Worm (Caenorhabditis elegans) whole organism, L2 larva: ENCODE measurements around the gene C23H3.5.

ENCODE experiments used
- C34F6.9 ChIP-seq: fragments of 150-350 bp; optimal IDR thresholded peaks from 2 replicates; lab custom pipeline; 2014; ENCODE audit warnings: missing biosample characterization, missing genetic modification characterization
- aly-2 ChIP-seq: fragments of 150-350 bp; optimal IDR thresholded peaks from 2 replicates; lab custom pipeline; 2014; ENCODE audit warnings: missing biosample characterization, missing genetic modification characterization
- blmp-1 ChIP-seq: sonication (generic microtip); optimal IDR thresholded peaks from 2 replicates; lab custom pipeline; 2017; ENCODE audit warnings: missing genetic modification characterization, mild to moderate bottlenecking, missing compliant biosample characterization, antibody characterized with exemption, moderate library complexity; ENCODE audit not compliant: insufficient read depth
- ceh-16 ChIP-seq: fragments of 150-350 bp; optimal IDR thresholded peaks from 2 replicates; lab custom pipeline; 2014; ENCODE audit warnings: missing biosample characterization, missing genetic modification characterization
- crh-2 ChIP-seq: sonication (generic microtip); optimal IDR thresholded peaks from 2 replicates; lab custom pipeline; 2017; ENCODE audit warnings: missing biosample characterization, missing genetic modification characterization
- dmd-4 ChIP-seq: sonication (generic microtip); optimal IDR thresholded peaks from 2 replicates; lab custom pipeline; 2017; ENCODE audit warnings: missing biosample characterization, missing genetic modification characterization
- egl-27 ChIP-seq: sonication (generic microtip); optimal IDR thresholded peaks from 3 replicates; lab custom pipeline; 2017; ENCODE audit warnings: missing biosample characterization, missing genetic modification reagents, missing genetic modification characterization
- elt-1 ChIP-seq: fragments of 150-350 bp; optimal IDR thresholded peaks from 2 replicates; lab custom pipeline; 2014; ENCODE audit warnings: missing biosample characterization, missing genetic modification characterization
- elt-3 ChIP-seq: sonication (generic microtip); optimal IDR thresholded peaks from 2 replicates; lab custom pipeline; 2017; ENCODE audit warnings: missing biosample characterization, missing genetic modification characterization
- fos-1 ChIP-seq: fragments of 150-350 bp; optimal IDR thresholded peaks from 2 replicates; lab custom pipeline; 2014; ENCODE audit warnings: missing biosample characterization, missing genetic modification characterization
- gmeb-1 ChIP-seq: fragments of 150-350 bp; optimal IDR thresholded peaks from 2 replicates; lab custom pipeline; 2014; ENCODE audit warnings: missing biosample characterization, missing genetic modification characterization
- lin-11 ChIP-seq: fragments of 150-350 bp; sonication (generic microtip); optimal IDR thresholded peaks from 2 replicates; lab custom pipeline; 2014; ENCODE audit warnings: missing biosample characterization, missing genetic modification characterization, inconsistent platforms, mixed read lengths
- lin-13 ChIP-seq: fragments of 150-350 bp; optimal IDR thresholded peaks from 2 replicates; lab custom pipeline; 2014; ENCODE audit warnings: missing biosample characterization, missing genetic modification reagents, missing genetic modification characterization
- lin-39 ChIP-seq: fragments of 150-350 bp; optimal IDR thresholded peaks from 2 replicates; lab custom pipeline; 2014; ENCODE audit warnings: missing biosample characterization, missing genetic modification reagents, missing genetic modification characterization
- lsy-2 ChIP-seq, 2 experiments: fragments of 150-350 bp in 1 of 2; sonication (generic microtip) in 1 of 2; optimal IDR thresholded peaks; 2 replicates each; lab custom pipeline; 2014 to 2017; ENCODE audit warnings: missing biosample characterization in 2 of 2, missing genetic modification characterization in 2 of 2
- mab-5 ChIP-seq: fragments of 150-350 bp; optimal IDR thresholded peaks from 2 replicates; lab custom pipeline; 2014; ENCODE audit warnings: missing biosample characterization, missing genetic modification characterization
- mbf-1 ChIP-seq: sonication (generic microtip); optimal IDR thresholded peaks from 2 replicates; lab custom pipeline; 2017; ENCODE audit warnings: missing biosample characterization, missing genetic modification characterization
- nhr-10 ChIP-seq: sonication (generic microtip); optimal IDR thresholded peaks from 2 replicates; lab custom pipeline; 2017; ENCODE audit warnings: missing biosample characterization, missing genetic modification characterization
- nhr-129 ChIP-seq: fragments of 150-350 bp; optimal IDR thresholded peaks from 2 replicates; lab custom pipeline; 2014; ENCODE audit warnings: missing biosample characterization, missing genetic modification characterization
- nhr-237 ChIP-seq: fragments of 150-350 bp; optimal IDR thresholded peaks from 2 replicates; lab custom pipeline; 2014; ENCODE audit warnings: missing biosample characterization, missing genetic modification characterization
- nhr-25 ChIP-seq: fragments of 150-350 bp; sonication (generic microtip); optimal IDR thresholded peaks from 3 replicates; lab custom pipeline; 2014; ENCODE audit warnings: missing biosample characterization, missing genetic modification characterization
- nhr-6 ChIP-seq: fragments of 150-350 bp; optimal IDR thresholded peaks from 2 replicates; lab custom pipeline; 2014; ENCODE audit warnings: missing biosample characterization, missing genetic modification characterization
- peb-1 ChIP-seq: fragments of 150-350 bp; optimal IDR thresholded peaks from 2 replicates; lab custom pipeline; 2014; ENCODE audit warnings: missing biosample characterization, missing genetic modification characterization
- sem-4 ChIP-seq: fragments of 150-350 bp; optimal IDR thresholded peaks from 2 replicates; lab custom pipeline; 2014; ENCODE audit warnings: missing biosample characterization, missing genetic modification reagents, missing genetic modification characterization
- skn-1 ChIP-seq: sonication (generic microtip); optimal IDR thresholded peaks from 2 replicates; lab custom pipeline; 2017; ENCODE audit warnings: missing biosample characterization, missing genetic modification characterization
- sma-3 ChIP-seq: sonication (generic microtip); optimal IDR thresholded peaks from 2 replicates; lab custom pipeline; 2016; ENCODE audit warnings: missing genetic modification reagents, missing genetic modification characterization, missing compliant biosample characterization
- sma-9 ChIP-seq, 2 experiments: fragments of 150-350 bp in 1 of 2; sonication (generic microtip) in 1 of 2; optimal IDR thresholded peaks; 2 replicates each; lab custom pipeline; 2014 to 2016; ENCODE audit warnings: missing genetic modification characterization in 2 of 2, mild to moderate bottlenecking in 1 of 2, missing biosample characterization in 1 of 2, missing compliant biosample characterization in 1 of 2, missing genetic modification reagents in 1 of 2, moderate library complexity in 1 of 2
- snpc-4 ChIP-seq: fragments of 150-350 bp; optimal IDR thresholded peaks from 2 replicates; lab custom pipeline; 2014; ENCODE audit warnings: missing biosample characterization, missing genetic modification characterization
- unc-39 ChIP-seq: fragments of 150-350 bp; optimal IDR thresholded peaks from 2 replicates; lab custom pipeline; 2014; ENCODE audit warnings: missing biosample characterization, missing genetic modification characterization
- unc-55 ChIP-seq: fragments of 150-350 bp; sonication (generic microtip); optimal IDR thresholded peaks from 3 replicates; lab custom pipeline; 2014; ENCODE audit warnings: missing biosample characterization, missing genetic modification reagents, missing genetic modification characterization
- unc-62 ChIP-seq: fragments of 150-350 bp; optimal IDR thresholded peaks from 2 replicates; lab custom pipeline; 2014; ENCODE audit warnings: missing biosample characterization, missing genetic modification reagents, missing genetic modification characterization
- ztf-1 ChIP-seq: fragments of 200-800 bp; sonication (Bioruptor generic); conservative IDR thresholded peaks from 2 replicates; pipeline ENCODE4 v1.3.6; 2022; ENCODE audit warnings: missing genetic modification characterization, missing compliant biosample characterization
- ztf-4 ChIP-seq: fragments of 150-350 bp; optimal IDR thresholded peaks from 2 replicates; lab custom pipeline; 2014; ENCODE audit warnings: missing biosample characterization, missing genetic modification characterization

The C23H3.5 gene

ce11 chrII:24559-24998 lies 22.8 kb upstream of the C23H3.5 start, which contains the start of gene enee-1 (continued):
- no peak for TF ChIP-seq unc-62 (GFP tag; lab: Kevin White, UChicago)
- peak; percentile 83 to 93 for TF ChIP-seq lsy-2 (tag; optimal IDR thresholded peaks at IDR 0.05; lab: Kevin White, UChicago)
- TF ChIP-seq ztf-1: no peak
- TF ChIP-seq unc-55: peak; percentile 97

DNA sequence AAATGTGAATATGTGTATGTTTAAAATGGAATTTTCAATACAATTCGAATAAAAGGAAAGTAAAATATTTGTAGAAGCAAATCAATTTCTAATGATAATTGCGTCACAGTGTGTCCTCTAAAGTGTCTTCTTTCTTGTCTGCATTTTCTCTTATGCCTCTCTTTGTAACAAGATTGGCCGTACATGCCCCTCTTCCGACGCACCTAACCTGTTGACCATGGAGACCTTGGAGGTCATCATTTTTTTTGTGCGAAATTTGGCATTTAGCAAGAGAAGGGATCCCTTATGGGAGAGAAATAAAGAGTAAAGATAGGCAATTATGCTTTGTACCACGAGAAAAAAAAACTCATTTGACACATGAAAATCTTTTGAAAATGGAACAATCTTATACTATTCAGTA lies 19.1 kb upstream of the C23H3.5 start, which contains the start of gene F23F1.4:
TSS of gene F23F1.4 (minus strand) at position 141 of the 400 bp plus-strand sequence.
- TF ChIP-seq skn-1 (tag; lab: Kevin White, UChicago): no peak
- no peak for TF ChIP-seq peb-1 (tag; lab: Kevin White, UChicago)
- TF ChIP-seq nhr-6 (tag; lab: Kevin White, UChicago): peak; percentile 85
- peak; percentile 53 for TF ChIP-seq nhr-25 (tag; lab: Kevin White, UChicago)
- no peak for TF ChIP-seq unc-55

DNA sequence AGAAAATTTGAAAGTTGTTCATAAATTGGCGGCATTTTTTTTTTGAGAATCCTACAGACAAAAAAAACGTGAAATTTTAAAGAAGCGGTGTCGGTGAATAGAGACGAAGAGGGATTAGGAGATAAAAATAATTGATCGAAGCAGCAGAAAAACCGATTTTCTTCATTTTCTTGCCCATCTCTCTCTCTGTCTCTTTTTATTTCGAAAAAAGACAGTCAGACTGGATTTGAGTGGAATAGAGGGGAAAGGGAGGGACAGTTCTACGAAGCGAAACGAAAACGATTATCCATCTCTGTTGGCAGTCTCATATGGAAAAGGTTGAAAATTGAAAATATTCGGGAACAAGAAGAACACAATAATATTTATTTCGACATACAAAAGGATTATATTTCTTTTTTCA lies 17.8 kb upstream of the C23H3.5 start:
- TF ChIP-seq nhr-6 (tag; lab: Kevin White, UChicago) (peak; percentile 91), ztf-1 (no peak)
- TF ChIP-seq, all 48 proteins: peak for 1

ce11 chrII:31521-31920 lies 15.9 kb upstream of the C23H3.5 start, which contains the start of the genes F23F1.5 and fbxc-54:
TSS of gene F23F1.5 (minus strand) at chrII:31584.
TSS of gene fbxc-54 (plus strand) at chrII:31719.
- TF ChIP-seq unc-39: no peak
- no peak for TF ChIP-seq mab-5
- TF ChIP-seq C34F6.9 (tag; lab: Kevin White, UChicago): peak; percentile 49
- peak; percentile 19 for TF ChIP-seq nhr-129 (tag; lab: Kevin White, UChicago)
- TF ChIP-seq nhr-6 (tag; lab: Kevin White, UChicago): peak; percentile 88
- TF ChIP-seq nhr-10: no peak
- no peak for TF ChIP-seq elt-3 (tag; lab: Kevin White, UChicago)
- peak; percentile 15 for TF ChIP-seq crh-2 (tag; lab: Kevin White, UChicago)
- TF ChIP-seq lsy-2 (tag; optimal IDR thresholded peaks at IDR 0.05; lab: Kevin White, UChicago): peak in 1 of 2 experiments; percentile 54
- TF ChIP-seq aly-2: no peak
- TF ChIP-seq unc-55: peak; percentile 80

- no peak for TF ChIP-seq ztf-4
- TF ChIP-seq nhr-129 (tag; lab: Kevin White, UChicago): no peak
- TF ChIP-seq sem-4: no peak
- TF ChIP-seq nhr-25 (tag; lab: Kevin White, UChicago): no peak
- TF ChIP-seq blmp-1 (tag; lab: Kevin White, UChicago): no peak
- no peak for TF ChIP-seq egl-27
- TF ChIP-seq lin-11: no peak
- TF ChIP-seq mab-5: no peak
- no peak for TF ChIP-seq sma-9 (GFP tag; optimal IDR thresholded peaks at IDR 0.05; lab: Kevin White, UChicago)
- TF ChIP-seq sma-9 (tag; optimal IDR thresholded peaks at IDR 0.05; lab: Kevin White, UChicago): no peak
These were observed 13.5 kb upstream of the C23H3.5 start, which contains the start of gene F23F1.2 for ce11 chrII:33904-34303. TSS of gene F23F1.2 (plus strand) at chrII:34204.

DNA sequence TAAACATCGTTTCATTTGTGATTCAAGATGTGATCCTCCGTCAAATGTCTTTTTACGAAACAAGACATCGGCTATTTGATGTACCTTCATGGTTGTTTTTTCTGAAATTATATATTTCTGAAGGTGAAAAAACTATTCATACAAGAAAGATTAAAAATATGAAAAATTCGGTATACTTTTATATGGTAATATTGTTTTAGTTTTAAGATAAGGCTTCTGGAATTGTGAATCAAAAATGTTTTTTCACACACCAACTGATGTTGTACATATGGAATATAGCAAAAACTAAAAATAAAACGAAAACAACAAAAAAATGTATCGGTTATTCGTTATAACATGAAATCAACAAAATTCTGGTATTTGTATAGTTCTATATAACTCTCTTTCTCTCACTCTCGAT lies 10.2 kb upstream of the C23H3.5 start, which contains the start of gene F23F1.6:
TSS of gene F23F1.6 (minus strand) at position 101 of the 400 bp plus-strand sequence.
- TF ChIP-seq snpc-4 (tag; lab: Kevin White, UChicago): no peak
- no peak for TF ChIP-seq ceh-16
- TF ChIP-seq nhr-237 (tag; lab: Kevin White, UChicago): no peak
- no peak for TF ChIP-seq fos-1 (tag; lab: Kevin White, UChicago)
- no peak for TF ChIP-seq ztf-1
- no peak for TF ChIP-seq lin-39 (tag; lab: Kevin White, UChicago)
- no peak for TF ChIP-seq C34F6.9 (tag; lab: Kevin White, UChicago)
- TF ChIP-seq dmd-4 (tag; lab: Kevin White, UChicago): no peak
- TF ChIP-seq lsy-2 (tag; optimal IDR thresholded peaks at IDR 0.05; lab: Kevin White, UChicago): no peak
- no peak for TF ChIP-seq skn-1 (tag; lab: Kevin White, UChicago)
- no peak for TF ChIP-seq mbf-1
- TF ChIP-seq elt-1 (tag; lab: Kevin White, UChicago): no peak
- TF ChIP-seq gmeb-1 (tag; lab: Kevin White, UChicago): no peak
- no peak for TF ChIP-seq unc-62 (GFP tag; lab: Kevin White, UChicago)
- no peak for TF ChIP-seq nhr-10
- TF ChIP-seq sma-3 (GFP tag; lab: Kevin White, UChicago): no peak
- TF ChIP-seq lin-13 (GFP tag; lab: Kevin White, UChicago): no peak
- TF ChIP-seq sma-9 (GFP tag; optimal IDR thresholded peaks at IDR 0.05; lab: Kevin White, UChicago): no peak
- no peak for TF ChIP-seq sma-9 (tag; optimal IDR thresholded peaks at IDR 0.05; lab: Kevin White, UChicago)
- TF ChIP-seq crh-2 (tag; lab: Kevin White, UChicago): no peak
- TF ChIP-seq, all 48 proteins: peak for 0
